Worm (Caenorhabditis elegans) whole organism, L4 larva: ENCODE results near the gene msp-59.

Experiments
- F26F4.8 ChIP-seq: fragments of 200-800 bp; sonication (Bioruptor generic); conservative IDR thresholded peaks from 2 replicates; pipeline ENCODE4 v1.3.6; 2022; ENCODE audit warnings: missing genetic modification characterization, missing compliant biosample characterization
- F37D6.2 ChIP-seq: sonication (generic microtip); optimal IDR thresholded peaks from 2 replicates; lab custom pipeline; 2016; ENCODE audit warnings: mild to moderate bottlenecking, missing genetic modification characterization, missing compliant biosample characterization
- F49E8.2 ChIP-seq: sonication (generic microtip); optimal IDR thresholded peaks from 2 replicates; lab custom pipeline; 2016; ENCODE audit warnings: missing compliant biosample characterization, mild to moderate bottlenecking, missing genetic modification characterization, borderline replicate concordance
- T26A8.4 ChIP-seq: fragments of 200-800 bp; sonication (Bioruptor generic); IDR thresholded peaks from 2 replicates; pipeline ENCODE4 v1.3.6; 2022; ENCODE audit warnings: missing genetic modification characterization, missing compliant biosample characterization
- Y105C5A.15 ChIP-seq: fragments of 200-800 bp; sonication (Bioruptor generic); IDR thresholded peaks from 2 replicates; pipeline ENCODE4 v1.3.6; 2022; ENCODE audit warnings: missing genetic modification characterization, missing compliant biosample characterization
- Y48G9A.11 ChIP-seq: fragments of 200-800 bp; sonication (Bioruptor generic); IDR thresholded peaks from 2 replicates; pipeline ENCODE4 v1.3.6; 2022; ENCODE audit warnings: missing genetic modification reagents, missing genetic modification characterization, missing compliant biosample characterization
- Y5F2A.4 ChIP-seq: fragments of 200-800 bp; sonication (Bioruptor generic); optimal IDR thresholded peaks from 2 replicates; lab custom pipeline; 2018; ENCODE audit warnings: mild to moderate bottlenecking, missing genetic modification characterization, missing compliant biosample characterization
- Y75B8A.6 ChIP-seq: fragments of 200-800 bp; sonication (Bioruptor generic); IDR thresholded peaks from 2 replicates; pipeline ENCODE4 v1.3.6; 2022; ENCODE audit warnings: missing genetic modification reagents, missing genetic modification characterization, missing compliant biosample characterization
- ZK337.2 ChIP-seq: fragments of 200-800 bp; sonication (Bioruptor generic); IDR thresholded peaks from 2 replicates; pipeline ENCODE4 v1.3.6; 2022; ENCODE audit warnings: missing genetic modification reagents, missing genetic modification characterization, missing compliant biosample characterization
- arid-1 ChIP-seq: fragments of 200-800 bp; sonication (Bioruptor generic); conservative IDR thresholded peaks from 2 replicates; pipeline ENCODE4 v1.3.6; 2022; ENCODE audit warnings: missing genetic modification reagents, missing genetic modification characterization, missing compliant biosample characterization
- attf-4 ChIP-seq: sonication (generic microtip); optimal IDR thresholded peaks from 3 replicates; lab custom pipeline; 2017; ENCODE audit warnings: missing biosample characterization, missing genetic modification characterization
- ceh-44 ChIP-seq: fragments of 200-800 bp; sonication (Bioruptor generic); IDR thresholded peaks from 2 replicates; pipeline ENCODE4 v1.3.6; 2022; ENCODE audit warnings: missing genetic modification reagents, missing genetic modification characterization, missing compliant biosample characterization
- cey-2 ChIP-seq: sonication (generic microtip); optimal IDR thresholded peaks from 3 replicates; lab custom pipeline; 2017; ENCODE audit warnings: missing genetic modification characterization, mild to moderate bottlenecking, missing compliant biosample characterization, antibody characterized with exemption, borderline replicate concordance; ENCODE audit not compliant: insufficient read depth
- daf-12 ChIP-seq: fragments of 150-350 bp; optimal IDR thresholded peaks from 2 replicates; lab custom pipeline; 2014; ENCODE audit warnings: missing biosample characterization, missing genetic modification reagents, missing genetic modification characterization
- daf-16 ChIP-seq, 3 experiments: sonication (generic microtip); optimal IDR thresholded peaks; 2 replicates each; lab custom pipeline; 2016 to 2017; ENCODE audit warnings: missing genetic modification characterization in 3 of 3, missing genetic modification reagents in 3 of 3, mild to moderate bottlenecking in 2 of 3, missing compliant biosample characterization in 2 of 3, missing biosample characterization in 1 of 3, moderate library complexity in 1 of 3
- dmd-6 ChIP-seq: fragments of 200-800 bp; sonication (Bioruptor generic); IDR thresholded peaks from 2 replicates; pipeline ENCODE4 v1.3.6; 2022; ENCODE audit warnings: missing genetic modification reagents, missing genetic modification characterization, missing compliant biosample characterization
- duxl-1 ChIP-seq: sonication (generic microtip); optimal IDR thresholded peaks from 2 replicates; lab custom pipeline; 2016; ENCODE audit warnings: mild to moderate bottlenecking, missing genetic modification characterization, moderate library complexity, missing compliant biosample characterization; ENCODE audit not compliant: poor library complexity
- dve-1 ChIP-seq: sonication (generic microtip); optimal IDR thresholded peaks from 2 replicates; lab custom pipeline; 2017; ENCODE audit warnings: antibody characterized with exemption, mild to moderate bottlenecking, missing genetic modification characterization, missing compliant biosample characterization; ENCODE audit not compliant: insufficient read depth
- egl-27 ChIP-seq: sonication (generic microtip); optimal IDR thresholded peaks from 3 replicates; lab custom pipeline; 2017; ENCODE audit warnings: missing biosample characterization, missing genetic modification reagents, missing genetic modification characterization
- fkh-10 ChIP-seq: fragments of 150-350 bp; optimal IDR thresholded peaks from 2 replicates; lab custom pipeline; 2014; ENCODE audit warnings: missing biosample characterization, missing genetic modification reagents, missing genetic modification characterization
- fos-1 ChIP-seq: fragments of 150-350 bp; optimal IDR thresholded peaks from 2 replicates; lab custom pipeline; 2014; ENCODE audit warnings: missing biosample characterization, missing genetic modification characterization
- gei-8 ChIP-seq: fragments of 200-800 bp; sonication (Bioruptor generic); optimal IDR thresholded peaks from 2 replicates; lab custom pipeline; 2018; ENCODE audit warnings: mild to moderate bottlenecking, missing genetic modification characterization, missing compliant biosample characterization
- hlh-11 ChIP-seq: fragments of 200-800 bp; sonication (Bioruptor generic); optimal IDR thresholded peaks from 2 replicates; lab custom pipeline; 2018; ENCODE audit warnings: mild to moderate bottlenecking, missing genetic modification characterization, missing compliant biosample characterization
- hlh-30 ChIP-seq: sonication (generic microtip); optimal IDR thresholded peaks from 2 replicates; lab custom pipeline; 2017; ENCODE audit warnings: antibody characterized with exemption, mild to moderate bottlenecking, missing genetic modification characterization, missing compliant biosample characterization; ENCODE audit not compliant: insufficient read depth
- hmg-1.1 ChIP-seq: fragments of 200-800 bp; sonication (Bioruptor generic); IDR thresholded peaks from 2 replicates; pipeline ENCODE4 v1.3.6; 2022; ENCODE audit warnings: missing genetic modification reagents, missing genetic modification characterization, missing compliant biosample characterization
- lin-1 ChIP-seq: fragments of 200-800 bp; sonication (Bioruptor generic); IDR thresholded peaks from 2 replicates; pipeline ENCODE4 v1.3.6; 2022; ENCODE audit warnings: missing genetic modification reagents, missing genetic modification characterization, missing compliant biosample characterization
- lin-13 ChIP-seq: fragments of 150-350 bp; optimal IDR thresholded peaks from 2 replicates; lab custom pipeline; 2014; ENCODE audit warnings: missing biosample characterization, missing genetic modification reagents, missing genetic modification characterization
- lin-15B ChIP-seq: fragments of 150-350 bp; sonication (generic microtip); optimal IDR thresholded peaks from 3 replicates; lab custom pipeline; 2014; ENCODE audit warnings: missing biosample characterization, missing genetic modification characterization
- lin-38 ChIP-seq: fragments of 200-800 bp; sonication (Bioruptor generic); IDR thresholded peaks from 2 replicates; pipeline ENCODE4 v1.3.6; 2022; ENCODE audit warnings: missing genetic modification reagents, missing genetic modification characterization, missing compliant biosample characterization
- nhr-102 ChIP-seq: sonication (generic microtip); optimal IDR thresholded peaks from 2 replicates; lab custom pipeline; 2016; ENCODE audit warnings: mild to moderate bottlenecking, missing genetic modification characterization, moderate library complexity, missing compliant biosample characterization
- nhr-25 ChIP-seq: sonication (generic microtip); optimal IDR thresholded peaks from 2 replicates; lab custom pipeline; 2017; ENCODE audit warnings: missing genetic modification characterization, mild to moderate bottlenecking, missing compliant biosample characterization, antibody characterized with exemption, moderate library complexity, borderline replicate concordance; ENCODE audit not compliant: insufficient read depth
- nhr-28 ChIP-seq: fragments of 150-350 bp; optimal IDR thresholded peaks from 2 replicates; lab custom pipeline; 2014; ENCODE audit warnings: missing biosample characterization, missing genetic modification characterization
- nhr-41 ChIP-seq: fragments of 200-800 bp; sonication (Bioruptor generic); IDR thresholded peaks from 2 replicates; pipeline ENCODE4 v1.3.6; 2022; ENCODE audit warnings: missing genetic modification reagents, missing genetic modification characterization, missing compliant biosample characterization
- nhr-6 ChIP-seq: fragments of 150-350 bp; optimal IDR thresholded peaks from 2 replicates; lab custom pipeline; 2014; ENCODE audit warnings: missing biosample characterization, missing genetic modification characterization
- nhr-76 ChIP-seq: fragments of 150-350 bp; optimal IDR thresholded peaks from 2 replicates; lab custom pipeline; 2014; ENCODE audit warnings: missing biosample characterization, missing genetic modification characterization
- nhr-77 ChIP-seq: fragments of 150-350 bp; optimal IDR thresholded peaks from 2 replicates; lab custom pipeline; 2014; ENCODE audit warnings: missing biosample characterization, missing genetic modification characterization
- php-3 ChIP-seq: fragments of 200-800 bp; sonication (Bioruptor generic); IDR thresholded peaks from 2 replicates; pipeline ENCODE4 v1.3.6; 2022; ENCODE audit warnings: missing genetic modification reagents, missing genetic modification characterization, missing compliant biosample characterization
- pqm-1 ChIP-seq: sonication (generic microtip); optimal IDR thresholded peaks from 2 replicates; lab custom pipeline; 2017; ENCODE audit warnings: missing biosample characterization, missing genetic modification characterization
- rbr-2 ChIP-seq: sonication (generic microtip); optimal IDR thresholded peaks from 2 replicates; lab custom pipeline; 2016; ENCODE audit warnings: missing genotype, missing genetic modification characterization, missing compliant biosample characterization
- saeg-2 ChIP-seq: fragments of 200-800 bp; sonication (Bioruptor generic); IDR thresholded peaks from 2 replicates; pipeline ENCODE4 v1.3.6; 2022; ENCODE audit warnings: missing genetic modification reagents, missing genetic modification characterization, missing compliant biosample characterization
- skn-1 ChIP-seq: fragments of 150-350 bp; optimal IDR thresholded peaks from 2 replicates; lab custom pipeline; 2014; ENCODE audit warnings: missing biosample characterization, missing genetic modification characterization
- snpc-1.2 ChIP-seq: fragments of 200-800 bp; sonication (Bioruptor generic); IDR thresholded peaks from 2 replicates; pipeline ENCODE4 v1.3.6; 2022; ENCODE audit warnings: missing genetic modification reagents, missing genetic modification characterization, missing compliant biosample characterization
- snpc-4 ChIP-seq: fragments of 150-350 bp; optimal IDR thresholded peaks from 2 replicates; lab custom pipeline; 2014; ENCODE audit warnings: missing biosample characterization, missing genetic modification characterization
- spr-1 ChIP-seq: sonication (generic microtip); optimal IDR thresholded peaks from 2 replicates; lab custom pipeline; 2016; ENCODE audit warnings: mild to moderate bottlenecking, missing genetic modification characterization, missing compliant biosample characterization
- tag-97 ChIP-seq: fragments of 200-800 bp; sonication (Bioruptor generic); IDR thresholded peaks from 2 replicates; pipeline ENCODE4 v1.3.6; 2022; ENCODE audit warnings: missing genetic modification characterization, missing compliant biosample characterization
- unc-62 ChIP-seq, 3 experiments: fragments of 150-350 bp in 1 of 3; sonication (generic microtip); optimal IDR thresholded peaks in 2 of 3; peaks in 1 of 3; 1 replicate in 1 of 3; 2 replicates in 2 of 3; lab custom pipeline; 2014 to 2017; ENCODE audit warnings: missing biosample characterization in 3 of 3, missing genetic modification characterization in 3 of 3, missing genetic modification reagents in 3 of 3, missing genotype in 1 of 3
- zfp-3 ChIP-seq: fragments of 200-800 bp; sonication (Bioruptor generic); conservative IDR thresholded peaks from 2 replicates; pipeline ENCODE4 v1.3.6; 2022; ENCODE audit warnings: missing genetic modification reagents, missing genetic modification characterization, missing compliant biosample characterization
- zip-11 ChIP-seq: fragments of 200-800 bp; sonication (Bioruptor generic); IDR thresholded peaks from 2 replicates; pipeline ENCODE4 v1.3.6; 2022; ENCODE audit warnings: missing genetic modification characterization, missing compliant biosample characterization
- ztf-11 ChIP-seq: fragments of 150-350 bp; optimal IDR thresholded peaks from 2 replicates; lab custom pipeline; 2014; ENCODE audit warnings: missing biosample characterization, missing genetic modification characterization
- ztf-7 ChIP-seq: fragments of 150-350 bp; optimal IDR thresholded peaks from 2 replicates; lab custom pipeline; 2014; ENCODE audit warnings: missing biosample characterization, missing genetic modification characterization

The msp-59 gene

ce11 chrIV:5317106-5317505 is 4.2 kb upstream of the msp-59 start:
- TF ChIP-seq dve-1 (tag; lab: Kevin White, UChicago) (peak; percentile 70), daf-12 (no peak), zip-11 (GFP tag; lab: Robert Waterston, UW) (no peak), Y75B8A.6 (GFP tag; lab: Robert Waterston, UW) (no peak), nhr-102 (tag; lab: Kevin White, UChicago) (peak; percentile 72), ztf-11 (tag; lab: Kevin White, UChicago) (no peak), nhr-76 (no peak), ceh-44 (GFP tag; lab: Robert Waterston, UW) (no peak), dmd-6 (GFP tag; lab: Robert Waterston, UW) (no peak), F49E8.2 (tag; lab: Kevin White, UChicago) (peak; percentile 53), lin-13 (GFP tag; lab: Kevin White, UChicago) (no peak), spr-1 (no peak), ztf-7 (tag; lab: Kevin White, UChicago) (no peak), snpc-1.2 (peak; percentile 99), nhr-6 (tag; lab: Kevin White, UChicago) (no peak), nhr-41 (GFP tag; lab: Robert Waterston, UW) (no peak), fos-1 (tag; lab: Kevin White, UChicago) (no peak), Y5F2A.4 (no peak), attf-4 (tag; lab: Kevin White, UChicago) (no peak), cey-2 (tag; lab: Kevin White, UChicago) (no peak), F37D6.2 (no peak), skn-1 (tag; lab: Kevin White, UChicago) (no peak), Y105C5A.15 (GFP tag; lab: Robert Waterston, UW) (no peak), zfp-3 (GFP tag; lab: Robert Waterston, UW) (no peak), T26A8.4 (GFP tag; lab: Robert Waterston, UW) (peak; percentile 80), rbr-2 (tag; lab: Kevin White, UChicago) (no peak), pqm-1 (tag; lab: Kevin White, UChicago) (no peak), hlh-11 (tag; lab: Kevin White, UChicago) (no peak), unc-62 (GFP tag; optimal IDR thresholded peaks at IDR 0.05 in 1 of 2; lab: Kevin White, UChicago) (no peak), unc-62 (tag; optimal IDR thresholded peaks at IDR 0.05; lab: Kevin White, UChicago) (no peak), nhr-25 (tag; lab: Kevin White, UChicago) (peak; percentile 22), lin-1 (GFP tag; lab: Robert Waterston, UW) (no peak), nhr-28 (tag; lab: Kevin White, UChicago) (no peak), tag-97 (GFP tag; lab: Robert Waterston, UW) (no peak), ZK337.2 (GFP tag; lab: Robert Waterston, UW) (no peak), arid-1 (GFP tag; lab: Robert Waterston, UW) (0 out of 2 replicates have a peak, but pooled peaks have one; percentile 18), daf-16 (GFP tag; optimal IDR thresholded peaks at IDR 0.05; lab: Kevin White, UChicago) (no peak), daf-16 (tag; optimal IDR thresholded peaks at IDR 0.05; lab: Kevin White, UChicago) (peak; percentile 31), lin-38 (GFP tag; lab: Robert Waterston, UW) (peak; percentile 54), duxl-1 (tag; lab: Kevin White, UChicago) (peak; percentile 69), egl-27 (tag; lab: Kevin White, UChicago) (no peak), hlh-30 (peak; percentile 31), php-3 (GFP tag; lab: Robert Waterston, UW) (no peak), hmg-1.1 (GFP tag; lab: Robert Waterston, UW) (no peak), lin-15B (tag; lab: Kevin White, UChicago) (no peak), Y48G9A.11 (no peak), F26F4.8 (no peak), gei-8 (no peak), saeg-2 (GFP tag; lab: Robert Waterston, UW) (no peak), snpc-4 (tag; lab: Kevin White, UChicago) (peak; percentile 78), nhr-77 (tag; lab: Kevin White, UChicago) (no peak), fkh-10 (GFP tag; lab: Kevin White, UChicago) (no peak)
